Fruit fly (Drosophila melanogaster): ENCODE measurements around the gene CG4210.

CG4210 gene

DNA sequence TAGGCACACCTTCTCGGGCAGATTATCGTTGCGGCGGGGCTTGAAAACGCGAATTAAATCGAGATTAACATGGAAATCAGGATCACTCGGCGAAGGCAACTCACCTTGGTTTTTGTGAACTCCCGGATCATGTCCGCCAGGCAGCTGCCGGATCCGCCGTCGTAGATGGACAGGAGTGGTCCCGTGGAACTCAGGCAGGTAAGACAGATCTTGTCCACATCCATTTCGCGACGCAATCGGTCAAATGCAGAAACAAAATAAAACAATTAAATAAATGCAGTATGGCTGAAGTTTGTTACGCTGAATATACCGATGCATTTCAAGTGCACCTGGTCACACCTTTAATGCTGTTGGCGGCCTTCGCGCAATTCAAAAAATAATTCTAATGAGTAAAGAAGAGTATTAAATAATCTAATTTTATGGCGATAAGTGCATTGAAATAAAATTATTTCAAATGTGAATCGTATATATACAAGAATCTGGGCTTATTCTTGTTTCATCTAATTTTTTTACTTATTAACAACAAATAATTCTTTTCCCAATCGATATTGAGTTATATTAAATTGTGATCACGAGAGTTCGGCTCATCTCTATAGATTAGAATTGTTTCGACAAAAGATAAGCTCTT is at the start of gene CG4210, which contains the start of gene CG6654:
Gene CG4210 (plus strand): TSS at position 613 of the 628 bp plus-strand sequence.
Gene CG6654 (minus strand): TSS at position 297 of the 628 bp plus-strand sequence.
- peak; percentile 4 for TF ChIP-seq CG3032 (tag; optimal IDR thresholded peaks at IDR 0.05)
- TF ChIP-seq Sox14 (GFP tag; optimal IDR thresholded peaks at IDR 0.05) = peak; percentile 33
- peak; percentile 35 for TF ChIP-seq esn (GFP tag; optimal IDR thresholded peaks at IDR 0.05)
- peak; percentile 8 for TF ChIP-seq CG31627 (GFP tag; optimal IDR thresholded peaks at IDR 0.05)
- TF ChIP-seq Sox15 (GFP tag; optimal IDR thresholded peaks at IDR 0.05) = no peak
- TF ChIP-seq Eip78C (GFP tag) = no peak
- TF ChIP-seq cyc (GFP tag; optimal IDR thresholded peaks at IDR 0.05) = peak; percentile 30

DNA sequence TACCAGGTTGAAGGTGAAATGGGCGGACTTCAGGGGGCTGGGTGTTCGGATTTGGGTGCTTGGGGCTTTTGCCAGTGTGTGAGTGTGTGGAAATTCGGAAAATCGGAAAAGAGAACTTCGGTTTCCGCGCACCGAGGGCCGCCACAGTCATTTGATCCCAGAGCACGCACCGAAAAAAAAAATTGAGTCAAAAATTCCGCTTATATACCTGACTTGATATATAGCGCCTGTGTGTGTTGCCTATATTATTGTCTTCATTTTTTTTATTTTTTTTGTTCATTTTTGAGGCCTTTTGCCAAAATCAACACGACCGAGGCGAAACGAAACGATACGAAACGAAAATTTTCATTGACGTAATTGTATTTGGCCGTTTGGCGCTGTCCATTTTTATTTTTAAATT is 36.5 kb upstream of the CG4210 start:
- no peak for TF ChIP-seq fd85E (GFP tag; optimal IDR thresholded peaks at IDR 0.05)
- TF ChIP-seq CG11762 (GFP tag; optimal IDR thresholded peaks at IDR 0.05; ENCODE audit: insufficient read depth) = no peak
- no peak for TF ChIP-seq eg (GFP tag; IDR thresholded peaks at IDR 0.05)
- no peak for TF ChIP-seq dac (GFP tag; optimal IDR thresholded peaks at IDR 0.05)
- no peak for TF ChIP-seq CG11294 (GFP tag; IDR thresholded peaks at IDR 0.05)
- TF ChIP-seq CG4318 (GFP tag; optimal IDR thresholded peaks at IDR 0.05) = no peak
- TF ChIP-seq CG6808 (GFP tag; optimal IDR thresholded peaks at IDR 0.05) = no peak
- TF ChIP-seq Smox (GFP tag; optimal IDR thresholded peaks at IDR 0.05) = no peak
- no peak for TF ChIP-seq CG16779 (tag; optimal IDR thresholded peaks at IDR 0.05)
- TF ChIP-seq CG8119 (GFP tag; IDR thresholded peaks at IDR 0.05) = no peak
- TF ChIP-seq CG10631 (GFP tag; optimal IDR thresholded peaks at IDR 0.05) = no peak
- no peak for TF ChIP-seq CG6854 (GFP tag; optimal IDR thresholded peaks at IDR 0.05)
- TF ChIP-seq topi (GFP tag; optimal IDR thresholded peaks at IDR 0.05) = no peak
- TF ChIP-seq OdsH (GFP tag; optimal IDR thresholded peaks at IDR 0.05) = no peak
- TF ChIP-seq ss (GFP tag; optimal IDR thresholded peaks at IDR 0.05) = no peak
- no peak for TF ChIP-seq CG6792 (GFP tag; optimal IDR thresholded peaks at IDR 0.05)

DNA sequence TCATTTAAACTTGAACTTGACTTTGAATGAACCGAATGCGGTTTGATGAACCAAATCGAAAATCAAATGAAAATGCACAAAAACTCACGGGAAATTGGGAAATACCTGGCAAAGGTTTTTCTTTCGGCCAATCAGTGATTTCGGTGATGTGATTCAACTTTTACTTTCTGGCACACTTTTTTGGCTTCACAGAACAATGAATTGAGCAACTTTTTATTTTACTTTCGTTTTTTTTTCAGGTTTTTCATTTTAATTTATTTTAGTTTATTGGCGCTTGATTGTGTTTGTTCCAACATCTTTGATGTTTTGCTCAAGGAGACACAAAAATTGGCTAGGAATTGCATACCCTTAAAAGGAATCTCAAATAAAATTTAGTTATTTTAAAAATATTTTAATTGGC is 32.3 kb upstream of the CG4210 start, which contains the start of gene Mf:
Gene Mf (minus strand): TSS at position 44 of the 400 bp plus-strand sequence.
- no peak for TF ChIP-seq CG11902 (GFP tag; optimal IDR thresholded peaks at IDR 0.05)
- no peak for TF ChIP-seq CG6163 (GFP tag; IDR thresholded peaks at IDR 0.05)
- no peak for TF ChIP-seq Blimp-1 (GFP tag; optimal IDR thresholded peaks at IDR 0.05)
- no peak for TF ChIP-seq spab (GFP tag; optimal IDR thresholded peaks at IDR 0.05)
- TF ChIP-seq acj6 (GFP tag; optimal IDR thresholded peaks at IDR 0.05) = no peak
- TF ChIP-seq eg (GFP tag; IDR thresholded peaks at IDR 0.05) = no peak
- TF ChIP-seq esn (GFP tag; optimal IDR thresholded peaks at IDR 0.05) = no peak
- no peak for TF ChIP-seq CG10669 (GFP tag; optimal IDR thresholded peaks at IDR 0.05)

DNA sequence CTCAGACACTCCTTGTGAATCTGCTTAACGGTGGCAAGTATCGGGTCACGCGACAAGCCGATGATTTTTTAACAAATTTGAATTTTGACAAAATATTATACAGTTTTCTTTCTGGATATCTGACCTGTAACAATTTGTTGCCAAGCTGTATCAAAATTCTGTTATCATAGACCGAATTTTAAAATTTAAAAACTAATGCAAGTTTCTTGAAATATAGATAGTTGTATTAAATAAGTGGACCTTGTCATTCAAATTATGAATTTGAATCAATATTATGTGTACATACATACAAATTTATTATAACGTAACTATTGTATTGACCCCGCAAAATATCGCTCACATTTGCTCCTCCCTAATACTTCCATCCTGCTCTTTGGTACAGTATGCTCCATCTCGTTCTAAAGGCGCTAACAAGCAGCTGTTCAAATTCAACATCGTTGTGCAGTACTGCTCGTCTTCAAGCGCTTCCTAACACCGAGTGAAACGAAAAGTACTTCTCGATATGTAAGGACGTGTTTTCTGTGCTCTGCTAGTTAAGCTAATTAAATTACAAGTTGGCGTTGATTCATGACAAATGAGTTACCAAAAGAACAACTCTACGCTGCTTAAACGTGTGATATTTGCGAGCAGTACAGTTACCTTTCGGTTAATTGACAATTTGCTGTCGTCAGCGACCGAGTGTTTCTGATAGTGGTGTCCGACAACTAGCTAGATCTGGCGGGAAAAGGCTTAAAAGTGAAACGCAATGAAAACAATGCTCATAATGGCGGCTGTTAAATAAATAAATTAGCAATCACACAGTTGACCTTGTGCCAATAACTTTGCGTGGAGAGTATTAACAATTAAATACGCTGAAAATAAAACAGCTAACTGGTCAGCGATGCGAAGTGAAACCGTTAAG is 17.4 kb upstream of the CG4210 start, which contains the start of the genes Kpc1 and CG42542:
Gene Kpc1 (minus strand): TSS at position 77 of the 901 bp plus-strand sequence.
Gene CG42542 (plus strand): TSS at position 465 of the 901 bp plus-strand sequence.
- TF ChIP-seq Sox102F (GFP tag; optimal IDR thresholded peaks at IDR 0.05) = peak; percentile 69
- peak; percentile 52 for TF ChIP-seq CG7368 (GFP tag; optimal IDR thresholded peaks at IDR 0.05)
- no peak for TF ChIP-seq dsx (GFP tag; optimal IDR thresholded peaks at IDR 0.05; ENCODE audit: poor library complexity, severe bottlenecking)
- peak; percentile 96 for TF ChIP-seq svp (GFP tag)
- TF ChIP-seq CG8119 (GFP tag; IDR thresholded peaks at IDR 0.05) = peak; percentile 53; the same call in 1 of the 3 replicates
- TF ChIP-seq fd59A (GFP tag; optimal IDR thresholded peaks at IDR 0.05) = peak; percentile 52
- peak; percentile 83 for TF ChIP-seq pdm3 (GFP tag; optimal IDR thresholded peaks at IDR 0.05)
- TF ChIP-seq cyc (GFP tag; optimal IDR thresholded peaks at IDR 0.05) = peak; percentile 71
- TF ChIP-seq CG11762 (GFP tag; optimal IDR thresholded peaks at IDR 0.05; ENCODE audit: insufficient read depth) = peak; percentile 25
- TF ChIP-seq vri (GFP tag; optimal IDR thresholded peaks at IDR 0.05) = peak; percentile 59
- 0 out of 2 replicates have a peak, but pooled peaks have one; percentile 8 for TF ChIP-seq CG15336 (GFP tag; IDR thresholded peaks at IDR 0.05)
- peak; percentile 74 for TF ChIP-seq topi (GFP tag; optimal IDR thresholded peaks at IDR 0.05)
- peak; percentile 13; the same call in 1 of the 2 replicates for TF ChIP-seq Gug (GFP tag; IDR thresholded peaks at IDR 0.05)
- no peak for TF ChIP-seq CG6276 (GFP tag; optimal IDR thresholded peaks at IDR 0.05)
- peak; percentile 84 for TF ChIP-seq lz (GFP tag; optimal IDR thresholded peaks at IDR 0.05)
- TF ChIP-seq CG6854 (GFP tag; optimal IDR thresholded peaks at IDR 0.05) = no peak
- peak; percentile 47 for TF ChIP-seq Lpt (GFP tag; optimal IDR thresholded peaks at IDR 0.05)
- TF ChIP-seq eg (GFP tag; IDR thresholded peaks at IDR 0.05) = peak; percentile 65; the same call in 2 of the 3 replicates
- peak; percentile 79 for TF ChIP-seq acj6 (GFP tag; optimal IDR thresholded peaks at IDR 0.05)
- peak; percentile 86 for TF ChIP-seq Blimp-1 (GFP tag; optimal IDR thresholded peaks at IDR 0.05)
- peak; percentile 36 to 53 for TF ChIP-seq salr (GFP tag; optimal IDR thresholded peaks at IDR 0.05)
- TF ChIP-seq CG31627 (GFP tag; optimal IDR thresholded peaks at IDR 0.05) = peak; percentile 80
- no peak for TF ChIP-seq CG11294 (GFP tag; IDR thresholded peaks at IDR 0.05)

Data from whole organism, prepupa.